Worm (Caenorhabditis elegans) whole organism, mixed stage, embryonic: ENCODE data around the gene rps-0.

Experiments used
- nhr-237 ChIP-seq: fragments of 150-350 bp; optimal IDR thresholded peaks from 2 replicates; lab custom pipeline; 2014; ENCODE audit warnings: missing biosample characterization, missing genetic modification characterization
- nhr-28 ChIP-seq: fragments of 150-350 bp; optimal IDR thresholded peaks from 2 replicates; lab custom pipeline; 2014; ENCODE audit warnings: missing biosample characterization, missing genetic modification characterization
- snpc-4 ChIP-seq: fragments of 150-350 bp; optimal IDR thresholded peaks from 2 replicates; lab custom pipeline; 2014; ENCODE audit warnings: missing biosample characterization, missing genetic modification characterization

DNA sequence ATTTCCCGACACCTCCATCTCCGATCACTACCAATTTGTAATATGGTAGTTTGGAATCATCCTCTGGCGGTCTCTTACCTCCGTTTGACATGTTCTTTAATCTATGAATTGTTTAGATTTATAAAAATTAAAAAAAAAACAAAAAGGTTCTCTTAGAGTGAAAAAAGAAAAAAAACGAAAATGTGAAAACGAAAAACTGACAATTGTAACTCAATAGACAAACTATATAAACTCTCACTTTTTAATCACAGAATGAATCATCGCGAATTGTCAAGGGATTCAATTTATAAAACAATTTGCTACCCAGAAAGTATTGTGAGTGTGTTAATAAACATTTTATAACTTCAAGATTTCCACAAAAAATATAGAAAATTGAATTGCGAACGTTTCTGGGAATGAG lies 13.9 kb downstream of the rps-0 start, which contains the start of gene ras-2:
- no peak for TF ChIP-seq nhr-237
- no peak for TF ChIP-seq nhr-28 (tag; lab: Kevin White, UChicago)
- TF ChIP-seq snpc-4 (tag; lab: Kevin White, UChicago) = no peak
